Fruit fly (Drosophila melanogaster): Measurements from ENCODE around the gene CG13239.

CG13239 gene

DNA sequence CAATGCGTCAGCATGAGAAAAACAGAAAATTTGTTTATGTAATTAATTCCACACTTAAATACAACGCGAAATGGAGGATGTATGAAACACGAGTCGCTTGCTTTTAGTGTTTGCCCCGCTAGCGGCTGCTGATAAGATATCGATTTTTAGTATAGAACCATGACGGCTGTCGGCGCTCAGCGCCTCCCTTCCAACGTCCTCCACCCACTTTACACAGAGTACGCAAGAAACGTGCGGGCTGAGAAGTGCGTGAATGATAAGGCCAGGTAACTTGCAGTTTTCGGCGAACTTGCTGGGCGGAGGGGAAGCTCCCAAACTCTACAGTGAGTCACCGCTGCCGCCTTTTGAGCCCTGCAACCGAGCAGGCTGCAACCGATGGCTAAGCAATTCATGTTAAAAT lies 9.8 kb downstream of the CG13239 start:
- TF ChIP-seq Mnt (GFP tag; optimal IDR thresholded peaks at IDR 0.05) (peak; percentile 39), CG7101 (tag; optimal IDR thresholded peaks at IDR 0.05) (no peak), kay (GFP tag; ENCODE audit: borderline replicate concordance) (no peak), ovo (GFP tag; optimal IDR thresholded peaks at IDR 0.05) (no peak)

DNA sequence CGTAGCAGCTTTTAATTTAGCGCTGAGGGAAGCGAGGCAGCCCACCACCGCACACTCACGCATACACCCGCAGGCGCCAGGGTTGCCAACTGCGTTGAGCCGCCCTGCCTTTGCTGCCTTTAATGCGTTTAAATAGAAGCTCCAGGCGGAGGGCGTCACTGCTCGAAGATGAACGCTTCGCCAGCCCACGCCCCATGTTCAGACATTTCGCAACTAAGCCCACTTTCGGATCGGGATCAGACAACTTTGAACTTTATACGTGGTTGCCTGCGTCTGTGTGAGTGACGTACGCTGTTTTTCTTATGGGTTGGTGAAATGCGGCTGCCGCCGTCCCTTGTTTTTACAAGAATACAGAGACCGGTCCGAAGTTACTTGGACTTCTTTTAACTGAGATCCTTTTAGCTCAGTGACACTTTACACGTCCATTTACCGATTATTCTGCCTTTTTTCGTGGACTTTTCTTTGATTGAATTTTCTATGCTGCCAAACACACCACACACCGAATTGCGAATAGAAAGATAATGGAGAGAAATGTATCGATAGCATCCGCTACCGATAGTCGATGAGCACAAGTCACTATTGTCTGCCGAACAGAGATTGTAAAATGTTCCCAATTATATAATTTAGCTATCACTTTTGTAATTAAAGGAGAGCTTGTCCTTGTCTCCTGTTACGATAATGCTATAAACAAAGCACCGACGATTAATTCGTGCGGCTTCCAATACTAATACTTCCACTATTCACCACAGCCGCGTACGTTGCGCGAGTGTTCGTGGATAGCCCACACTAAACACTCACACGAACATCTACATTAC lies 10.7 kb downstream of the CG13239 start:
- TF ChIP-seq CG14711 (tag; optimal IDR thresholded peaks at IDR 0.05) (peak; percentile 94), CG7101 (tag; optimal IDR thresholded peaks at IDR 0.05) (no peak), Crg-1 (GFP tag; optimal IDR thresholded peaks at IDR 0.05) (no peak), CG12768 (GFP tag; optimal IDR thresholded peaks at IDR 0.05) (peak; percentile 61), CG7045 (GFP tag; optimal IDR thresholded peaks at IDR 0.05) (peak; percentile 35), tj (GFP tag; optimal IDR thresholded peaks at IDR 0.05) (peak; percentile 10), CG11617 (GFP tag; optimal IDR thresholded peaks at IDR 0.05) (peak; percentile 13), CG5204 (GFP tag; optimal IDR thresholded peaks at IDR 0.05) (no peak)

DNA sequence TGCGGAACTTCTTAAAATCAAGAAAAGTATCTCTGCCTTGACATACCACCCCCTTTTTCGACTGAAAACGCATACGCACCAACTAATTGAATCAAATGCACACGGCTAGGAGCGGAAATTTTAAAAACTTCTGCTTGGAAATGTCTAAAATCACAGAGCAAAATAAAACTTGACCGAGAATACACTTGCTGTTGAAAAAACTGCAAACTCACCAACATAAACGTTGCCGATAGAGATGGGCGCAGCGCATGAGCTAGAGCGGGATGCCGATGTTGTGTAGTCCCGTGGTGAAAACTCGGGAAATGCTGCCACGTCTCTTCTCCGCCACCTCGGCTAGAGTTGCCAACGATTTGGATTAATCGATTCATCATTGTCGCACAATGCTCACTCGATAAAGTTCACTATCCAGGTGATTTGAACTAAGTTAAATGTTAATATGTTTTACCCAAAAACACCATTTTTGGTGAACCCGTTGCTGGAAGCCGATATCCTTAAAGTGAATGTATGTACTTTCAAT lies 11.3 kb downstream of the CG13239 start, which contains the start of the genes CG11109 and Arf1:
CG11109 (plus strand) TSS at position 356 of the 517 bp plus-strand sequence.
Arf1 (minus strand) TSS at position 387 of the 517 bp plus-strand sequence.
- no peak for TF ChIP-seq ovo (GFP tag; optimal IDR thresholded peaks at IDR 0.05)
- peak; percentile 35 for TF ChIP-seq Mnt (GFP tag; optimal IDR thresholded peaks at IDR 0.05)
- TF ChIP-seq CG1620 (GFP tag; optimal IDR thresholded peaks at IDR 0.05): no peak
- TF ChIP-seq pad (GFP tag; optimal IDR thresholded peaks at IDR 0.05): peak; percentile 81
- TF ChIP-seq tj (GFP tag; optimal IDR thresholded peaks at IDR 0.05): peak; percentile 65
- TF ChIP-seq bab1 (GFP tag; optimal IDR thresholded peaks at IDR 0.05): peak; percentile 62
- TF ChIP-seq Hr96 (GFP tag; optimal IDR thresholded peaks at IDR 0.05): no peak
- no peak for TF ChIP-seq CG7045 (GFP tag; optimal IDR thresholded peaks at IDR 0.05)
- TF ChIP-seq Clk (GFP tag; optimal IDR thresholded peaks at IDR 0.05): no peak
- TF ChIP-seq CG11617 (GFP tag; optimal IDR thresholded peaks at IDR 0.05): peak; percentile 8
- TF ChIP-seq cnc (optimal IDR thresholded peaks at IDR 0.05): peak; percentile 79 to 89
- TF ChIP-seq Crg-1 (GFP tag; optimal IDR thresholded peaks at IDR 0.05): no peak
- peak; percentile 27 for TF ChIP-seq CG12768 (GFP tag; optimal IDR thresholded peaks at IDR 0.05)
- TF ChIP-seq CG7101 (tag; optimal IDR thresholded peaks at IDR 0.05): peak; percentile 38
- no peak for TF ChIP-seq toe (GFP tag; optimal IDR thresholded peaks at IDR 0.05)
- TF ChIP-seq CG5204 (GFP tag; optimal IDR thresholded peaks at IDR 0.05): no peak
- no peak for TF ChIP-seq cic (GFP tag; optimal IDR thresholded peaks at IDR 0.05)
- no peak for TF ChIP-seq kay (GFP tag; ENCODE audit: borderline replicate concordance)
- TF ChIP-seq CG14711 (tag; optimal IDR thresholded peaks at IDR 0.05): peak; percentile 96
- TF ChIP-seq CG33017 (tag; optimal IDR thresholded peaks at IDR 0.05): no peak

DNA sequence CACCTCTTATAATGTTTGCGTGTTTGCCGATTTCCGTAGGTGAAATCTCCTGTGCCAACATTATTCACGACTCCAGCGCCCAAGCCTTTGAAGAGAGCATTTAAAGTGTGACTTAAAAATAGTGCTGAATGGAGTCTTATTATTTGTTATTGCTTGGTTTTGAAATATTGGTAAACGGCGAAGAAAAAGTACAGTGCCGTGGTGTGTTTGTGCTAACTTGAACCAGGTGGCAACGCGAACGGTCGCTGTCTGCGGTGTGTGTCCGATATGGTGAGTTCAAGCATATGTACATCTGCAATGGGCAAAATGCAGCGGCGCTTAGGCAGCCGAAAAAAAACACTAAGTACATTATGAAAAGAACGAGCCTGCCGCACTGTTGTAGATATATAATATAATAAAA lies 17.3 kb downstream of the CG13239 start:
- TF ChIP-seq ovo (GFP tag; optimal IDR thresholded peaks at IDR 0.05) (peak; percentile 26), CG7045 (GFP tag; optimal IDR thresholded peaks at IDR 0.05) (no peak), tj (GFP tag; optimal IDR thresholded peaks at IDR 0.05) (peak; percentile 39), Clk (GFP tag; optimal IDR thresholded peaks at IDR 0.05) (no peak), Mnt (GFP tag; optimal IDR thresholded peaks at IDR 0.05) (peak; percentile 1), cic (GFP tag; optimal IDR thresholded peaks at IDR 0.05) (no peak), CG12768 (GFP tag; optimal IDR thresholded peaks at IDR 0.05) (peak; percentile 3), CG33017 (tag; optimal IDR thresholded peaks at IDR 0.05) (no peak), CG7101 (tag; optimal IDR thresholded peaks at IDR 0.05) (peak; percentile 38), CG11617 (GFP tag; optimal IDR thresholded peaks at IDR 0.05) (no peak)

DNA sequence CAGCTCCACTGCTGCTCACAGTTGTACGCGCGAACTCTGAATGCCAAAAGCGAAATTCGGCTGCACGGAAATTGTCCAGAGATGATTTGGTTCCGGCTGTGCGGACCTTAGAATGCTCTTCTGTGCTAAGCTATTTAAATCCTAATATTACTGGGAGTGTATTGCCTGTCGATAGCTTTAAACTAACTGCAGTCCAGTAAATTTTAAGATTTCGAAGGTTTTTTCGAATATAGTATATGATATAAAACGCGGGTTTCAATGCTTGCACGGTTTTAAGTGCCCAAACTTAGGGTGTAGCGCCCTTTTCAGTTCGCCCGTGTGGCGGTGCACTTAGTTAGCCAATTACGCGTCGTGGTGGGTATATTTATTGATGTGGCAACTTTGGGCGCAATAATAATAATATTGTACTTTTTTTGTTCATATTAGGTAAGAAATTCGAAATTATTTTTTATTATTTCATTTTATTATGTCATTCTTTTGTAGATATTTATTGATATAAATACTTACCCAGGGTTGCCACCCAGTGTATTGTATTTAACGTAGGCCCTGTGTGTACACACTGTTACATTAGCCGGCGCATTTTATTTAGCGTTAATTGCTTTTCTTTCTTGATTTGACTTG lies 18.2 kb downstream of the CG13239 start, which contains the start of the genes Chro and Ssl1:
Chro (minus strand) TSS at position 262 of the 621 bp plus-strand sequence.
Ssl1 (plus strand) TSS at position 367 of the 621 bp plus-strand sequence.
- TF ChIP-seq cic (GFP tag; optimal IDR thresholded peaks at IDR 0.05) (peak; percentile 97), CG33017 (tag; optimal IDR thresholded peaks at IDR 0.05) (peak; percentile 99), Clk (GFP tag; optimal IDR thresholded peaks at IDR 0.05) (peak; percentile 99), kay (GFP tag; ENCODE audit: borderline replicate concordance) (no peak), Hr96 (GFP tag; optimal IDR thresholded peaks at IDR 0.05) (peak; percentile 99), CG7045 (GFP tag; optimal IDR thresholded peaks at IDR 0.05) (peak; percentile 99), CG14711 (tag; optimal IDR thresholded peaks at IDR 0.05) (peak; percentile 98), cnc (optimal IDR thresholded peaks at IDR 0.05) (no peak), CG5204 (GFP tag; optimal IDR thresholded peaks at IDR 0.05) (peak; percentile 99), ovo (GFP tag; optimal IDR thresholded peaks at IDR 0.05) (peak; percentile 95), Crg-1 (GFP tag; optimal IDR thresholded peaks at IDR 0.05) (peak; percentile 99), bab1 (GFP tag; optimal IDR thresholded peaks at IDR 0.05) (peak; percentile 100), pad (GFP tag; optimal IDR thresholded peaks at IDR 0.05) (peak; percentile 96), CG11617 (GFP tag; optimal IDR thresholded peaks at IDR 0.05) (peak; percentile 99), CG12768 (GFP tag; optimal IDR thresholded peaks at IDR 0.05) (peak; percentile 100), CG7101 (tag; optimal IDR thresholded peaks at IDR 0.05) (peak; percentile 100), Mnt (GFP tag; optimal IDR thresholded peaks at IDR 0.05) (peak; percentile 99), CG1620 (GFP tag; optimal IDR thresholded peaks at IDR 0.05) (peak; percentile 99), toe (GFP tag; optimal IDR thresholded peaks at IDR 0.05) (peak; percentile 99), tj (GFP tag; optimal IDR thresholded peaks at IDR 0.05) (peak; percentile 94)

All from whole organism, adult.